Worm (Caenorhabditis elegans) whole organism, L2 larva: ENCODE data around the gene ZK512.11.
A peak's percentile ranks its signal among the peaks of the same experiment; 100 is the strongest.

ENCODE experiments used
- ZK546.5 ChIP-seq: sonication (generic microtip); optimal IDR thresholded peaks from 2 replicates; lab custom pipeline; 2017; ENCODE audit warnings: missing biosample characterization, missing genetic modification characterization
- ama-1 ChIP-seq: fragments of 150-350 bp; optimal IDR thresholded peaks from 2 replicates; lab custom pipeline; 2018; ENCODE audit warnings: inconsistent platforms
- blmp-1 ChIP-seq: sonication (generic microtip); optimal IDR thresholded peaks from 2 replicates; lab custom pipeline; 2017; ENCODE audit warnings: missing genetic modification characterization, mild to moderate bottlenecking, missing compliant biosample characterization, antibody characterized with exemption, moderate library complexity; ENCODE audit not compliant: insufficient read depth
- elt-1 ChIP-seq: fragments of 150-350 bp; optimal IDR thresholded peaks from 2 replicates; lab custom pipeline; 2014; ENCODE audit warnings: missing biosample characterization, missing genetic modification characterization
- elt-3 ChIP-seq: sonication (generic microtip); optimal IDR thresholded peaks from 2 replicates; lab custom pipeline; 2017; ENCODE audit warnings: missing biosample characterization, missing genetic modification characterization
- lsy-2 ChIP-seq, 2 experiments: fragments of 150-350 bp in 1 of 2; sonication (generic microtip) in 1 of 2; optimal IDR thresholded peaks; 2 replicates each; lab custom pipeline; 2014 to 2017; ENCODE audit warnings: missing biosample characterization in 2 of 2, missing genetic modification characterization in 2 of 2
- mdl-1 ChIP-seq, 2 experiments: fragments of 150-350 bp in 1 of 2; sonication (generic microtip) in 1 of 2; optimal IDR thresholded peaks; 2 replicates each; lab custom pipeline; 2017; ENCODE audit warnings: missing biosample characterization in 2 of 2, missing genetic modification characterization in 2 of 2
- nhr-12 ChIP-seq: fragments of 150-350 bp; optimal IDR thresholded peaks from 2 replicates; lab custom pipeline; 2014; ENCODE audit warnings: missing biosample characterization, missing genetic modification characterization
- nhr-77 ChIP-seq: fragments of 150-350 bp; optimal IDR thresholded peaks from 2 replicates; lab custom pipeline; 2014; ENCODE audit warnings: missing biosample characterization, missing genetic modification characterization
- sem-4 ChIP-seq: fragments of 150-350 bp; optimal IDR thresholded peaks from 2 replicates; lab custom pipeline; 2014; ENCODE audit warnings: missing biosample characterization, missing genetic modification reagents, missing genetic modification characterization
- unc-39 ChIP-seq: fragments of 150-350 bp; optimal IDR thresholded peaks from 2 replicates; lab custom pipeline; 2014; ENCODE audit warnings: missing biosample characterization, missing genetic modification characterization
- zag-1 ChIP-seq: fragments of 150-350 bp; optimal IDR thresholded peaks from 2 replicates; lab custom pipeline; 2014; ENCODE audit warnings: missing biosample characterization, missing genetic modification characterization
- ztf-1 ChIP-seq: fragments of 200-800 bp; sonication (Bioruptor generic); conservative IDR thresholded peaks from 2 replicates; pipeline ENCODE4 v1.3.6; 2022; ENCODE audit warnings: missing genetic modification characterization, missing compliant biosample characterization
- ztf-11 ChIP-seq: sonication (generic microtip); optimal IDR thresholded peaks from 2 replicates; lab custom pipeline; 2017; ENCODE audit warnings: missing biosample characterization, missing genetic modification characterization

DNA sequence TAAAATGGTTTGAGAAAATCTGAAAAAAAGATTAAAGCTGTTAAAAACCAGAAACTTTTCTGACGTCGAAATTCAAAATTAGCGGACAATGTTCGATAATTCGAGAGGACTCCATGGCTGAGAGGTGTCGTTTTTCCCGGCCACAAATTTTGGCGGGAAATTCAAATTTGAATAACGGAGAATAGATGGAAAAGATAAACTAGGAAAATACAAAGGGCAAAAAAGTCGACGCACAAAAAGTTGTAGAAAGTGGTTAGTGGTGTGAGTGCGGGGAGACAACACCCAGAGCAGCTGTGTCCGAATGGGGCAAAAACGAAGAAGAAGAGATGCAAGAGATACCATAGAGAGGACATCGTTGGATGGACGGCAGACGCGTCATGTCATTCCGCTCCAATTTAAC, 47.1 kb downstream of the ZK512.11 start, which contains the start of gene cls-3:
- TF ChIP-seq sem-4 (tag; lab: Kevin White, UChicago) (no peak), unc-39 (tag; lab: Kevin White, UChicago) (no peak), zag-1 (peak; percentile 7), nhr-77 (tag; lab: Kevin White, UChicago) (no peak), ztf-1 (no peak), blmp-1 (tag; lab: Kevin White, UChicago) (no peak), elt-3 (tag; lab: Kevin White, UChicago) (no peak), ama-1 (lab: Kevin White, UChicago) (no peak), elt-1 (tag; lab: Kevin White, UChicago) (no peak), ZK546.5 (tag; lab: Kevin White, UChicago) (no peak), nhr-12 (tag; lab: Kevin White, UChicago) (no peak), mdl-1 (tag; optimal IDR thresholded peaks at IDR 0.05; lab: Kevin White, UChicago) (no peak), lsy-2 (tag; optimal IDR thresholded peaks at IDR 0.05; lab: Kevin White, UChicago) (peak in 1 of 2 experiments; percentile 82), ztf-11 (tag; lab: Kevin White, UChicago) (no peak)
